Fruit fly (Drosophila melanogaster) whole organism, larva: ENCODE measurements around the gene CG5665.

Experiments used
- noc ChIP-seq: fragments of 200-800 bp; sonication (Bioruptor generic); optimal IDR thresholded peaks from 3 replicates; lab custom pipeline; 2019; ENCODE audit warnings: missing biosample characterization, mild to moderate bottlenecking, missing genetic modification characterization, moderate library complexity

CG5665 gene

DNA sequence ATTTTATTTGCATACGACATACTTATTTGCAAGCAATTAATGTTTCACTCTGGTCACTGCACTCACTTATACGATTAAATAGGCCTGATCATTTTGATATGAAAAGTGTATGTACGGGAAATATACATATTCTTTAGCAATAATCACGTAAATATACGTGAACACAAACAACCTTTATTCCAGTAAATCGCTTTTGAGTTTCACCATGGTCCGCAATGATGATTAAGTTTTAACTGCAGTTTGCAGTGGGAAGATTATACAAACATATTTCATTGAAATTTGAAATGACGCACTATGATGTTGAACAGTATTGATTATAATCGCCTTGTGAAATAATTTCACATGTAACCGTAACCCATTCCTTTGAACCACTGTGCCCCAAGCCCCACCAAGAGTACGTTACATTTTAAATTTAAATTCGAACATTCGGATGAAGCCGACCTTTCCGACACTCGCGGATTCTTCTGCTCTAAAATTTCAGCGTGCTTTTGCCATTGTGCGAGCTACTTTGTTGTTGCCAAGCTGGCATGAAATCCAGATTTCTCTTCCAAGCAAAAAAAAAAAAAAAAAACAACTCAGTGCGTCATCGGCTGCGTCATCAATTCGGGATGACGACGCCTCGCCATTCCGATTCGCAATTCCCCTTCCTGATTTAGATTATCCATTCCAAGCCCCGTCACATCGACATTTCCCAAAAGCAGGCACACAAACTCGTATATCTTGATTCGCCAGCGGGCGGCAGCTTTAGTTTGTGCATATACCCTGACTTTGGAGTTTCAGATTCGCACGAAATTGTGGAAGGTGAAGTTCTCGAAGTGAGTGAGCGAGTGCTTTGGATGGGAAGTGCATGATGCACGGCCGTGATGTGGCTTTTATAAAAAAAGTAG, 45.4 kb downstream of the CG5665 start:
- no peak for TF ChIP-seq noc (tag; lab: Kevin White, UChicago)

dm6 chr3L:20404515-20404914, 46.2 kb downstream of the CG5665 start:
- TF ChIP-seq noc (tag; lab: Kevin White, UChicago) = no peak

- no peak for TF ChIP-seq noc (tag; lab: Kevin White, UChicago)
Measured at dm6 chr3L:20405337-20405887, 47.1 kb downstream of the CG5665 start.

dm6 chr3L:20405971-20406948, 47.9 kb downstream of the CG5665 start:
- no peak for TF ChIP-seq noc (tag; lab: Kevin White, UChicago)
